Worm (Caenorhabditis elegans) whole organism, early embryonic: ENCODE results near the gene K09H11.6.

Experiments
- ama-1 ChIP-seq: fragments of 150-350 bp; optimal IDR thresholded peaks from 2 replicates; lab custom pipeline; 2014
- ets-7 ChIP-seq: sonication (generic microtip); optimal IDR thresholded peaks from 2 replicates; lab custom pipeline; 2016; ENCODE audit warnings: missing genotype, missing genetic modification characterization, missing compliant biosample characterization
- hmg-4 ChIP-seq: fragments of 200-800 bp; sonication (Bioruptor generic); optimal IDR thresholded peaks from 2 replicates; lab custom pipeline; 2018; ENCODE audit warnings: mild to moderate bottlenecking, missing genetic modification characterization, missing compliant biosample characterization
- hnd-1 ChIP-seq: sonication (generic microtip); optimal IDR thresholded peaks from 2 replicates; lab custom pipeline; 2016; ENCODE audit warnings: missing genetic modification characterization, missing compliant biosample characterization
- sea-1 ChIP-seq: fragments of 200-800 bp; sonication (Bioruptor generic); conservative IDR thresholded peaks from 2 replicates; pipeline ENCODE4 v1.3.6; 2022; ENCODE audit warnings: missing genetic modification characterization, missing compliant biosample characterization
- tbx-11 ChIP-seq: fragments of 200-800 bp; sonication (Bioruptor generic); IDR thresholded peaks from 2 replicates; pipeline ENCODE4 v1.3.6; 2022; ENCODE audit warnings: missing genetic modification characterization, missing compliant biosample characterization

DNA sequence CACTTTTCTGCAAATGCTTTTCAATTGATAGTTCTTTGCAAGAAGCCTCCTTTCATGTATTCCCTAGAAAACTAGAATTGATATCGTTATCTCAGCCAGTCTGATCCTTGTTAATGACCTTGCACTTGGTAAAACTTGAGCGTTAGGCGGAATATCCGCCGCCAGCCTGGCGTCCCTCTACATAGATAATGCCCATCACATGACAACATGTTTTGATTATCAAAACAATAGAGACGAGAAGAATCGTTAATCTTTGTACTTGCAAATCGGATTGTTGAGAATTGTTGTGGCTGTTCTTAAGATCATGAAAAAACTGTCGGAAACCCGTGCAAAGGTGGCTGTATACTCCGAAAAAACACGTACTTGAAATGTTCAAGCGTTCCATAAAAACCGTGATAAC lies 42.4 kb downstream of the K09H11.6 start:
- TF ChIP-seq sea-1 (GFP tag; lab: Robert Waterston, UW): no peak
- no peak for TF ChIP-seq ama-1 (lab: Kevin White, UChicago)
- no peak for TF ChIP-seq ets-7 (tag; lab: Kevin White, UChicago)
- no peak for TF ChIP-seq tbx-11
- no peak for TF ChIP-seq hnd-1 (tag; lab: Kevin White, UChicago)
- no peak for TF ChIP-seq hmg-4
